Worm (Caenorhabditis elegans) whole organism, midembryonic: ENCODE data around the gene T21D9.2.

Experiments
- cog-1 ChIP-seq: sonication (generic microtip); optimal IDR thresholded peaks from 2 replicates; lab custom pipeline; 2016; ENCODE audit warnings: missing genetic modification characterization, missing compliant biosample characterization
- flt-1 ChIP-seq: fragments of 200-800 bp; sonication (Bioruptor generic); IDR thresholded peaks from 2 replicates; pipeline ENCODE4 v1.3.6; 2022; ENCODE audit warnings: missing genetic modification characterization, missing compliant biosample characterization
- klf-2 ChIP-seq: fragments of 200-800 bp; sonication (Bioruptor generic); conservative IDR thresholded peaks from 2 replicates; pipeline ENCODE4 v1.3.6; 2022; ENCODE audit warnings: missing genetic modification reagents, missing genetic modification characterization, missing compliant biosample characterization
- ref-1 ChIP-seq: fragments of 200-800 bp; sonication (Bioruptor generic); conservative IDR thresholded peaks from 2 replicates; pipeline ENCODE4 v1.3.6; 2022; ENCODE audit warnings: missing genetic modification reagents, missing genetic modification characterization, missing compliant biosample characterization
- ztf-29 ChIP-seq: fragments of 200-800 bp; sonication (Bioruptor generic); IDR thresholded peaks from 2 replicates; pipeline ENCODE4 v1.3.6; 2022; ENCODE audit warnings: missing genetic modification reagents, missing genetic modification characterization, missing compliant biosample characterization

- TF ChIP-seq cog-1 (tag; lab: Kevin White, UChicago) (no peak), ztf-29 (GFP tag; lab: Robert Waterston, UW) (no peak), klf-2 (GFP tag; lab: Robert Waterston, UW) (no peak), ref-1 (GFP tag; lab: Robert Waterston, UW) (no peak), flt-1 (no peak)
These were observed 48.2 kb upstream of the T21D9.2 start for ce11 chrX:2144875-2145274.
